Worm (Caenorhabditis elegans): Measurements from ENCODE around the gene sqrd-1.

DNA sequence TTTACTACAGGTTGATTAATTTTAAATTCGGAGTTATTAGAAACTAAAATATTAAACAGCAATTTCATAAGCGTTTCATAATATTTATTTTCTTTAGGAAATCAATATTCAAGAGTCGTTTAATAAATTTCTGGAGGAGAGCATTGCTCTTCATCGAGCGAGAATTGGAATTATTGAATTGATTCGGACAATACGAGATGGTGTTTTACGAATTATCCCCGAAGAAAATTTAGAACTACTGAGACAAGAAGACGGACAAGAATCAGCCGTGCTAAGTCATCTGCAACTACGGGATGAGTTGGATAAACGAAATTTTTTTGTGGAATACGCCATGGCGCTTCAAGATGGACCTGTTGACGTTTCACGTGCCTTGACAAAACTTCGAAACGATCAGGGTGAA is 25.4 kb upstream of the sqrd-1 start:
- no peak for TF ChIP-seq mab-5 (tag; optimal IDR thresholded peaks at IDR 0.05)
- TF ChIP-seq elt-3 (tag; optimal IDR thresholded peaks at IDR 0.05) = no peak
- no peak for TF ChIP-seq snpc-4 (tag; optimal IDR thresholded peaks at IDR 0.05)
- TF ChIP-seq nhr-76 (tag; optimal IDR thresholded peaks at IDR 0.05) = no peak
- TF ChIP-seq ceh-43 (GFP tag; optimal IDR thresholded peaks at IDR 0.05) = no peak
- TF ChIP-seq nhr-28 (tag; optimal IDR thresholded peaks at IDR 0.05) = no peak
